Fruit fly (Drosophila melanogaster): ENCODE data around the gene RhoGAP100F.
A peak's percentile ranks its signal among the peaks of the same experiment; 100 is the strongest.

RhoGAP100F gene

DNA sequence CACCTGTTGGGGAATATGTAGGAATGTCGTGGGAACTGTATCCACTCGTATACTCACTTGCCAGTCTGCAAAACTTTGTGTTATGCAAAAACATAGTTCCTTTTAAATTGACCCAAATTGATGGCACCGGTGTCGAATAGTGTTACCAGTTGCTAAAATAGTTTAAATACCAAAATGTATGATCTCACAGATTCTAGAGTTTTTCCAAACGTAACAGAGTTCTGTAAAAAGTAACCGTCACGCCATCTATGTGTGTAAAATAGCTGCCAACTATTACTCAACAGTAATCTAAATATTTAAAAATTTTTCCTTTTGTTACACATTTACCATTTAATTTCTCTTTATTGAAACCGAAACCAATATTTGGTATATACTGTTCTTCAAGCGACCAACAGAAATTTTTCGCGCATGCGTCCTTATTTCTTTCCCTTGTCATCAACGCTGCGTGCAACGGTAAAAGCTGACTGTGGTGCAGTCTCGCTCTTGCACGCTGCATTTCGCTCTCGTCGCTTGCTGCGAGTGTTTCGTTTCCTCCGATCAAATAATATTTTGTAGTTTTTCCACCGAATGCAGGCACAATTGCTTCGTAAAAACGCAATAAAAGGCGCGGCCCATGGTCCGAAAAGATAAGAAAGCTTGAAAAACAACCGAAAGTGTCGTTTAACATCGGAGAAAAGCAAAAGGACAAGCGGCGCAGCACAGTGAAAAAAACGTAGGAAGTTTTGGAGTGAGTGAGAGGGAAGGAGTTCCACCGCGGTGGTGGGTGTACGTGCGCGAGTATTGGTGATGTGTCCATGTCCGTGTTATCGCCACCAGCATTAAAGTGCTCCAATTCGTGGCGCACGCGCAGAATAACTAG, at the start of gene RhoGAP100F, which contains the start of gene FeCH:
Gene RhoGAP100F, plus strand, starts transcription at position 493 of the 859 bp plus-strand sequence.
Gene FeCH, minus strand, starts transcription at position 180 of the 859 bp plus-strand sequence.
- no peak for TF ChIP-seq noc (tag; optimal IDR thresholded peaks at IDR 0.05)

DNA sequence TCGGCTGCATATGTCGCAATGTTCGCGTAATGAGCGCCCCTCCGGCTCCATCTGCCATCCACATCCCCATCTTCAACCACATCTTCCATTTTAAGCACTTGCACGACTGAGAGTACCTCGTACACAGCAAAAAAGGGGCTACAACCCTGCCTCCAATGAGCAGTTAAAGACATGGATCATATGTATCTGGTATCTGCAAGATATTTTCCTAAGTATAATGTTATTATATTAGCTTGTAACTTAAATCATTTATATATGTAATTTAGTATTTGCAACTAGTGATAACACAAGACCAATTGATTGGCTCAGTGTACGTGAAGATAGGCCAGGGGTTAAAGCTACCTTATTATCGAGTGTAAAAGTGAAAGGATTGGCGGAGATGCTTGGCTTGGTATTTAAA, 49.7 kb upstream of the RhoGAP100F start:
- no peak for TF ChIP-seq noc (tag; optimal IDR thresholded peaks at IDR 0.05)

DNA sequence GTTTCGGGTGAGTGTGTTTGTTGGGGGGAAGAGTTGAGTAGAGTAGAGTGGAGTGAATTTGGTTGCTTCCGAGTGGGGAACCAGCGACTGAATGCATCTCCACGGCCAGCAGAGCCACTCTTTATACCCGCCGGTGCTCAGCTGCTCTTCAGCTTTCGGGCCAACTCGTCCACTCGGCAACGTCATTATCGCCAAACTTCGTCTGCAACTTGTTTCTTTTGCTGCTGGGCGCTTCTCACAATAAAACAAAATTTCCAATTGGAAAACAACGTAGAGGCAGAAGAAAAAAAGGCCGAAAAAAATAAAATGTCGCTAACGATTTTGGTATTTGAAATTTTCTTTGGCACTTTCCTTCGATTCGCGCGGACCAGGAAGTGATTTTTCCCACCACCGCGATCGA, 47.7 kb upstream of the RhoGAP100F start, which contains the start of gene CG2150:
Gene CG2150, minus strand, starts transcription at position 101 of the 400 bp plus-strand sequence.
- no peak for TF ChIP-seq noc (tag; optimal IDR thresholded peaks at IDR 0.05)

DNA sequence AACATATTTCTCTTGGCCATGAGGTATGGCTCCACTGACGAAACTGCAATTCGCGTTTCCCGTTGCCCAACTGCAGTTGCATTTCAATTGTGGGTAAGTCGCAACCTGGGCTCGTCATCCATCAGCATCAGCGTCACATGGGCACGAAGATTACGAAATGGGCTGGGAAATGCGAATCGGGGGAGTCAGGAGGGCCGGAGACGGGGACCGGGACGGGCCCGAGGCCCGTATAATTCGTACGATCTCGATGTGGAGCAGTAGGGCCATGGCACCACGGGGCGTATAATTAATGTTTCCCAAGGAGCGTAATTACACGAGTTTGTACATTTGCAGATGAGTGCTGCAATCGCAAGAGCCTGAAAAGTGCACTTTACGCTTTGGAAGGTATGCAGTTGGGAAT, 47.3 kb upstream of the RhoGAP100F start:
- TF ChIP-seq noc (tag; optimal IDR thresholded peaks at IDR 0.05) = no peak

DNA sequence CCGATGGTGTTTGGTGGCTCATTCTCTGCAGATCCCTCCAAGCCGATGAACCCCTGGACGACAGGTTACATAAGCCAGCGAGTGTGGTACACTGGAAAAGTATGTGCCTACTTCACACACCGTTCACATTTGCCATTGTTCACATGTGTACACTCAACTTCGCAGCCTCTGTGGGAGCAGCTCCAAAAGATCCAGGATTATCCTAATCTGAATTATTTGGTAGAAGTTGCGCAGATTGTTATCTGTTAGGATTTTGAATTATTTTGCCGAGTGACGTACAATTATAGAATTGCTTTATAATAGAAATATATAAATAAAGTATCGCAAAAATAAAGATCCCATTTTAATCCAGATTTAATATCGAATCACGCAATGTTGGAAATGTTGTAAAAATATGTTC, 44.9 kb upstream of the RhoGAP100F start:
- no peak for TF ChIP-seq noc (tag; optimal IDR thresholded peaks at IDR 0.05)

DNA sequence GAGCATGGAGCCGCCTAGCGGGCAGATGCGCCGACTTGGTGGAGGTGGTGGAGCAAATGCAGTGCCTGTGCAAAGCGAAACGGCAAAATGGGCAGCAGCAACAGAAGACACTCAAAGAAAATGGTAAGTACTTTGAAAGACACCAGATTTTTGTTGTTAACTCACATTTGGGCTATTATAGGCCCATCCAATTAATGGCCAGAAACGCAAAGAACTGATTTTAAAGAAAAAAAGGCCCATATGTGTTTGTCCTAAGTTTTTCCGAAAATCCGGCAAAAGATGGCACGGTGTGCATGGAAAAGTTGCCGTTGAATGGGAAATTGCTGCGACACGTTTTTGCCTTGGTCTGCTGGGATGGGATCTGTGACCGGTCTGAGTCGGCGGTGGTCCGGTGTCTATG, 44.2 kb upstream of the RhoGAP100F start:
- TF ChIP-seq noc (tag; optimal IDR thresholded peaks at IDR 0.05) = no peak

DNA sequence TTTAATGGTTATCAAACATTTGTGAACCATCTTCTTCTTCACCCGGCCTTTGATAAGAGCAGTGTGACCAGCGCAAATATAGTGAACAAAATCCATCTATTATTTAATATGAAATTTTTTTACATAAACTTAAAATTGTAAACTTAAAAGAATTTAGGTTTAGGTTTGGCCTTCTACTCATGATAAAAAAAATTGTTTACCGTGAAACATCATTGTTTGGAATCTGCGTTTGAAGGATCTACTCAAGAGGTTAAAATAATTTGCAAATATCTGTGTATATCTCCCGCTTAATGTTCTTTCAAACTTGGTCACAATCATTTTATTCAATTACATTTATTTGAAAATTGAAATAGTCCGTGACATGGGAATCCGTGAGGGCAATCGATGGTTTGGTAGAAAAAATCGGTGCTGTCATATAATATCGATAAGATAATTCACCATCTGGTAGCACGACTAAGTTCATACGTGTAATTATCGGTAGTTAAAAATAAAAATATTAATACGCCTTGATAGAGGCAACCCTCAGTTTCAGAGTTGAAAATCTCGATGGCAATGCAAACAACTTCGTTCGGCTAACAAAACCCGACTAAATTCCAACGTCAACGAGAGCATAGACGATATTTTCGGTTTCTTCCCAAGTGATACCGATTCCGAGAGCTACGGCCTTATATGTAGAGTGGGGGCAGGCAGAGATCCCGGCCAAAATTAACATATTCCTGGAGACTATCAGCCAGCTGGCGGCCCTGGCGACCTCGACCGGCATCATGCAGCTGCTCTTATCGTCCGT, 40.4 kb upstream of the RhoGAP100F start, which contains the start of the genes betaGlu and sip3:
Gene betaGlu, minus strand, starts transcription at position 59 of the 787 bp plus-strand sequence.
Gene sip3, plus strand, starts transcription at position 430 of the 787 bp plus-strand sequence.
- TF ChIP-seq noc (tag; optimal IDR thresholded peaks at IDR 0.05) = no peak

DNA sequence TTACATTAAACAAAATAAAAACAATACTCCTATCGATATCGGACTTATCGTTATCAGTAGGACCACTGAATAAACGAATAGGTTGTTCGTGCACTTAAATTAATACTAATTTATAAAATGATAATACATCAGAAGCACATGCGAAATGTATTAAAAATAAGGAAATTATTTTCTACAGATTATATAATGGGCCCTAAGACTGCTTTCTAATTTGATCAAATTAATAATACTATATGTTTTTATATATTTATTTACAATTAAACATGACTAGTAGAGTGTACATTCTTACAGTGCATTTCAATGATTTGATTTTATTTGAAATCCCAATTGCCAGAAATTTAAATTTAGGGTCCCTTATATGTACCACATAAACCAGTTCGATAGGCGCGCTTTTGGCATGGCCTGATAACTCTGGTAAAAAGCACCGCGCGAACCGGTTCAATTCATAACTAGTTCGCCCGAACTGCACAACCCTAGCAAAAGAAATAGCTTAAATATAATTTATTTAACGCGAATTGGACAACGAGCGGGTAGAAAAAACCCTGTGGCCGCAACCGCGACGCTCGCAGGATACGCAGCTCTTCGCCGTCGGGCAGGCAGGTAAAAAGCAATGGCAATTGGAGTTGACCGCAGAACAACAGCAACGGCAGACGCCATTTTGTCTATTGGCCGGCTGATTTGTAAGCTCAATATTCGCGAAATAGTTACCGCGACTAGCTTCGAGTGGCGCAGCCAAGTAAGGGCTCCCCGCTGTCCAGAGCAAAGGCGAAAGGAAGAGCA, 35.6 kb upstream of the RhoGAP100F start, which contains the start of the genes CG2126 and faf:
Gene CG2126, minus strand, starts transcription at position 70 of the 780 bp plus-strand sequence.
Gene faf, plus strand, starts transcription at position 438 of the 780 bp plus-strand sequence.
- TF ChIP-seq noc (tag; optimal IDR thresholded peaks at IDR 0.05) = peak; percentile 66

DNA sequence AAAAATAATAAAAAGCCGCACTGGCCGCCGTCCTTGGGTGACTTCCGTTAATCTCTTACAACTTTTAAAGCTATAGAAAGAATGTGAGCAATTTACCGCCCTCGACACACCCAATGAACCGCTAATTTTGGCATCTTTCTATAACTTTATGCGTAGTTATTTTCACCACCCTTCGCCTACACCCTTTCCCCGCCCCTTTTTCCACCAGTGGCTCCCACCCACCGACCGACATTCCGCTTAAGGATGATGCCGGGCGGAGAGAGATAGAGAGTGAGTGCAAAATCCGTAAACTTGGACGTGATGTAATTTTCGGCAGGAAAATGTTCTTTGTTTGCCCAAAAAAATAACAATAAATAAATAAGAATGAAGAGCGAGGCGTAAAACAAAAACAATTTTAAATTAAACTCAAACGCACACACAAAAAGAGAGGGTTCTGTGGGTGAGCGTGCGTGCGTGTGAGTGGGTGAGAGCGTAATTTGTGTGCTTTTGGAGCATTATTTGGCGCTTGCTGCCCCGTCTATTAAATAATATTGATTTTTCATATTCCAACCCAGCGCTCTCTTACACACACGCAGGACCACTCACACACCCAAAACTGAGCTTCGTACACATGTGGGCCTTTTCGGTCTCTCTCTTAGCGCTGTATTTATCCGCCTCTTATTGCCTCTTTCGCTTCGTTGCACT, 34.8 kb upstream of the RhoGAP100F start:
- TF ChIP-seq noc (tag; optimal IDR thresholded peaks at IDR 0.05) = no peak

DNA sequence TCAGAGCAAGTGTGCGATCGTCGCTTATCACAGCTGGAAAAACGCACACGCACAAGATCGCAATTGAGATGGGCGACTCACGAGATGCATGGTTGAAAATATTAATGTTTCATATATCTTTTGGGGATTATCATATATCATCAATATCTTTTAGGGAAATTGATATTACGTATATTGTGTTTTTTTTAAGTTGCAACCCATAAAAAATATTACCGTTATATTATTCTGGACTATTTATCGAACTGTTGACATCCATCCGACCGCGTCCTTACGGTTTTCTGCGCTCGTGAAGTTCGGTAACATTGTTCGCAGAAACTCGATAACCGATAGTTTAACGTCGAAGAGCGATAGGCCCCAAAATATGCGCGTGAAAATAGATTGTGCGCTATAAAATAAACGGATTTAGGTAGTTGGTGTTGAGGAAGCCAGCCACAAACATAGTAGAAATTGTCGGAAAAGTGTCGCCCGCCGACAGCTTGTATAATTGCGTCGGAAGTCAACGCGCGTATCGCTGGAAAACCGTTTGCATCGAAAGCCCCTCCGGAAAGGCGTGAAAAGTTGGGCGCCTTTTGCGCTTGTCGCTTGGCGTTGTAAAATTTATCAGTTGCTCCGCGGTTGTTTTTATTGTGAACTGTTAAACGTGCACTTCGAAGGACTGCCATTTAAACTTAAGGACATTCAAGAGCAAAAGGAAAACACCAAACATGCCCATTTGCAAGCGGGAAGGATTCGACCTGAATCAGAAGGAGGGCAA, 18.6 kb upstream of the RhoGAP100F start, which contains the start of the genes Mccc1 and Acf:
Gene Mccc1, minus strand, starts transcription at position 244 of the 754 bp plus-strand sequence.
Gene Acf, plus strand, starts transcription at position 318 of the 754 bp plus-strand sequence.
- no peak for TF ChIP-seq noc (tag; optimal IDR thresholded peaks at IDR 0.05)

DNA sequence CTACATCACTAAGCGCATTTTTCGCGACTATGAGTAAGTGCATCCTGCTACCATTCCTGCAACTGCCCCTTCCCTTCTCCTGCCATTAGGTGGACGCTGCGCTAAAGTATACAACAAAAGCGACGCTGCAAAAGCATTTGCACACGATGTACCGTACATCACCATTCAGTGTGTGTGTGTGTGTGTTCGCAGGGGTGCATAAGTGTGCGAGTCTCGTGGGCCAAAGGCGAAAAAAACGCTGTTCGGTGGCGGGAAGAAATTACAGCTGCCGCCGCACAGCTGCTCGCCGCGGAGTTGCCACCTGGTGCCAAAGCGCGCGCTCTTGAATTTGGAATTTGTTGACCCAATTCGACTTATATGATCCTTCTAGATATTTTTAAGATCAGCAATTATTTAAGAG, 18.0 kb upstream of the RhoGAP100F start:
- no peak for TF ChIP-seq noc (tag; optimal IDR thresholded peaks at IDR 0.05)

DNA sequence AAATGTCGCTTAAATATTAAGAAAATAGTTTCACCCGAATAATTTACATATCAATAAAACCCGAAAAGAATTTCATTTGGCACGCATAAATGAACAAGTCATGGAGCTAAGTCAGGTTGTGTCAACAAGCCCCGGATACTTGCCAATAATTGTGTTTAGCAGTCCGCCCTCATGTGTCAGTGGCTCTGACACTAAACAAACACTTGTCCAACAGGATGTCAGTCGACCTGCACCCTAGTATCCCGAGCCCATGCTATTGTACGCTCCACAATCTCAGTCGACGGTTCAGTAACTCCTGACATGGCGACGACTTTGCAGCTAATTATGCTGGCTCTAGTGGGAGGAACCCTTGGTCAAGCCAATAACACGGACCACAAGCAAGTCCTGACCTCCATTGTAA, 11.7 kb upstream of the RhoGAP100F start, which contains the start of gene Ir100a:
Gene Ir100a, plus strand, starts transcription at position 301 of the 400 bp plus-strand sequence.
- TF ChIP-seq noc (tag; optimal IDR thresholded peaks at IDR 0.05) = no peak

DNA sequence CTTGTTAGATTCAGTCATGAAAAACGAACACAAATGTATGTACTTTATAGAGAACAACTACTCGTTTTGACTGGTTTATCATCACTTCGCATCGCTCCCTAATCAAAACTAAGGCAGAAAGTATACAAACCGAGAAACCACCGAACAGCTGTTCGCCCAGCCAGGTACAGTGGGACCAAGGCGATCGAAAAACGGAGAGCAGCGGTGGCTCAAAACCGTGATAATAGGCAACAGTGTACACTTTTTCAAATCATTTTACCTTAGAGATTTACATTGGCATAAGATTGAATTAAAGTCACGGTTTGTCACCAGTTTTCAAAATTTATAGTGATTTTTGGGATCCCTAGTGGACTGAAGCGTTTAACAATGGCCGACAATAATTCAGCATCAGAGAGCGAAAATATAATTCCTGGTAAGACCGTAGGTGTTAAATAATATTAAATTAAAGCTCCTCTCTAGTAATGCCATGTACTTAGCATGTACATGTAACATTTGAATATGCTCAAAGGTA, 7.1 kb upstream of the RhoGAP100F start, which contains the start of the genes CG42233 and CG1971:
Gene CG42233, minus strand, starts transcription at position 51 of the 511 bp plus-strand sequence.
Gene CG1971, plus strand, starts transcription at position 241 of the 511 bp plus-strand sequence.
- no peak for TF ChIP-seq noc (tag; optimal IDR thresholded peaks at IDR 0.05)

Data from whole organism, larva.